Worm (Caenorhabditis elegans): Measurements from ENCODE around the gene C53A3.3.

ce11 chrV:5782687-5783086 lies 26.4 kb downstream of the C53A3.3 start, which contains the start of gene fbxa-183:
- TF ChIP-seq fos-1 (tag; optimal IDR thresholded peaks at IDR 0.05) (no peak), ztf-11 (tag; optimal IDR thresholded peaks at IDR 0.05) (no peak), C34F6.9 (tag; optimal IDR thresholded peaks at IDR 0.05) (no peak)

Data from whole organism, L2 larva.